Fruit fly (Drosophila melanogaster) whole organism, embryonic: ENCODE data around the gene Alp13.

Source experiments
- CG10267 ChIP-seq: fragments of 200-800 bp; sonication (Bioruptor generic); optimal IDR thresholded peaks from 2 replicates; lab custom pipeline; 2018; ENCODE audit warnings: missing biosample characterization, mild to moderate bottlenecking, missing genetic modification characterization, moderate library complexity
- CG16779 ChIP-seq: fragments of 200-800 bp; sonication (Bioruptor generic); IDR thresholded peaks from 2 replicates; pipeline ENCODE4 v1.3.6; 2022; ENCODE audit warnings: missing biosample characterization, missing genetic modification characterization
- CG3838 ChIP-seq: fragments of 200-800 bp; sonication (Bioruptor generic); optimal IDR thresholded peaks from 3 replicates; lab custom pipeline; 2016; ENCODE audit warnings: missing biosample characterization, missing genetic modification characterization
- Chrac-16 ChIP-seq: fragments of 200-800 bp; sonication (Bioruptor generic); optimal IDR thresholded peaks from 3 replicates; lab custom pipeline; 2016; ENCODE audit warnings: missing biosample characterization, missing genetic modification characterization
- Dll ChIP-seq: fragments of 200-800 bp; sonication (Bioruptor generic); IDR thresholded peaks from 4 replicates; pipeline ENCODE4 v1.3.6; 2022; ENCODE audit warnings: missing biosample characterization, missing genetic modification characterization; ENCODE audit not compliant: partially characterized antibody
- Sry-β ChIP-seq: fragments of 200-800 bp; sonication (Bioruptor generic); optimal IDR thresholded peaks from 2 replicates; lab custom pipeline; 2018; ENCODE audit warnings: missing biosample characterization, mild to moderate bottlenecking, missing genetic modification characterization, moderate library complexity
- dati ChIP-seq: fragments of 200-800 bp; sonication (Bioruptor generic); IDR thresholded peaks from 2 replicates; pipeline ENCODE4 v1.3.6; 2022; ENCODE audit warnings: missing biosample characterization, missing genetic modification characterization
- onecut ChIP-seq: fragments of 200-800 bp; sonication (Bioruptor generic); IDR thresholded peaks from 2 replicates; pipeline ENCODE4 v1.3.6; 2022; ENCODE audit warnings: missing biosample characterization, missing genetic modification characterization
- sqz ChIP-seq: fragments of 200-800 bp; sonication (Bioruptor generic); optimal IDR thresholded peaks from 3 replicates; lab custom pipeline; 2018; ENCODE audit warnings: missing biosample characterization, mild to moderate bottlenecking, missing genetic modification characterization
- vvl ChIP-seq: fragments of 200-800 bp; sonication (Bioruptor generic); IDR thresholded peaks from 2 replicates; pipeline ENCODE4 v1.3.6; 2022; ENCODE audit warnings: missing biosample characterization, missing genetic modification characterization

- TF ChIP-seq Sry-β (GFP tag; lab: Kevin White, UChicago): no peak
- no peak for TF ChIP-seq CG10267 (tag; lab: Kevin White, UChicago)
- TF ChIP-seq Dll (GFP tag; lab: Robert Waterston, UW): no peak
- TF ChIP-seq CG16779: no peak
- TF ChIP-seq sqz (GFP tag; lab: Kevin White, UChicago): no peak
- no peak for TF ChIP-seq Chrac-16
- TF ChIP-seq dati (GFP tag; lab: Robert Waterston, UW): no peak
- no peak for TF ChIP-seq onecut (GFP tag; lab: Robert Waterston, UW)
- no peak for TF ChIP-seq CG3838
- TF ChIP-seq vvl: no peak
Observed at dm6 chr3R:10040505-10040904, 34.7 kb downstream of the Alp13 start.
